Worm (Caenorhabditis elegans): ENCODE data around the gene F37C4.4.

- TF ChIP-seq nhr-11 (tag; optimal IDR thresholded peaks at IDR 0.05) (no peak), nhr-77 (tag; optimal IDR thresholded peaks at IDR 0.05) (no peak), R02D3.7 (tag; optimal IDR thresholded peaks at IDR 0.05) (no peak)
These were observed 13.6 kb upstream of the F37C4.4 start for ce11 chrIV:3853557-3853956.

Data from whole organism, L2 larva.